Worm (Caenorhabditis elegans) whole organism, young adult: ENCODE data around the gene EEED8.18.

ENCODE experiments used
- B0035.1 ChIP-seq: sonication (generic microtip); optimal IDR thresholded peaks from 2 replicates; lab custom pipeline; 2016; ENCODE audit warnings: missing genetic modification characterization, mild to moderate bottlenecking, missing compliant biosample characterization, missing genotype, missing genetic modification reagents
- C06A6.2 ChIP-seq: fragments of 200-800 bp; sonication (Bioruptor generic); conservative IDR thresholded peaks from 2 replicates; pipeline ENCODE4 v1.3.6; 2022; ENCODE audit warnings: missing genetic modification characterization, missing compliant biosample characterization
- C17E4.6 ChIP-seq: fragments of 200-800 bp; sonication (Bioruptor generic); IDR thresholded peaks from 2 replicates; pipeline ENCODE4 v1.3.6; 2022; ENCODE audit warnings: missing genetic modification reagents, missing genetic modification characterization, missing compliant biosample characterization
- F33H1.4 ChIP-seq: fragments of 200-800 bp; sonication (Bioruptor generic); IDR thresholded peaks from 2 replicates; pipeline ENCODE4 v1.3.6; 2022; ENCODE audit warnings: missing genetic modification reagents, missing genetic modification characterization, missing compliant biosample characterization
- F39B2.1 ChIP-seq: fragments of 200-800 bp; sonication (Bioruptor generic); IDR thresholded peaks from 2 replicates; pipeline ENCODE4 v1.3.6; 2022; ENCODE audit warnings: missing genetic modification reagents, missing genetic modification characterization, missing compliant biosample characterization
- F55B11.4 ChIP-seq: sonication (generic microtip); optimal IDR thresholded peaks from 2 replicates; lab custom pipeline; 2016; ENCODE audit warnings: missing compliant biosample characterization, missing genetic modification characterization, borderline replicate concordance; ENCODE audit not compliant: insufficient read depth
- K11D2.4 ChIP-seq: fragments of 200-800 bp; sonication (Bioruptor generic); IDR thresholded peaks from 2 replicates; pipeline ENCODE4 v1.3.6; 2022; ENCODE audit warnings: missing genetic modification reagents, missing genetic modification characterization, missing compliant biosample characterization
- Y53G8AR.9 ChIP-seq: fragments of 200-800 bp; sonication (Bioruptor generic); conservative IDR thresholded peaks from 2 replicates; pipeline ENCODE4 v1.3.6; 2022; ENCODE audit warnings: missing genetic modification reagents, missing genetic modification characterization, missing compliant biosample characterization
- Y67H2A.10 ChIP-seq: fragments of 200-800 bp; sonication (Bioruptor generic); conservative IDR thresholded peaks from 2 replicates; pipeline ENCODE4 v1.3.6; 2022; ENCODE audit warnings: missing genetic modification reagents, missing genetic modification characterization, missing compliant biosample characterization
- Y95B8A.8 ChIP-seq: fragments of 200-800 bp; sonication (Bioruptor generic); IDR thresholded peaks from 2 replicates; pipeline ENCODE4 v1.3.6; 2022; ENCODE audit warnings: missing genetic modification reagents, missing genetic modification characterization, missing compliant biosample characterization
- ZK185.1 ChIP-seq: sonication (generic microtip); optimal IDR thresholded peaks from 2 replicates; lab custom pipeline; 2016; ENCODE audit warnings: mild to moderate bottlenecking, missing genetic modification characterization, missing compliant biosample characterization; ENCODE audit not compliant: poor library complexity, severe bottlenecking
- attf-5 ChIP-seq: fragments of 200-800 bp; sonication (Bioruptor generic); optimal IDR thresholded peaks from 2 replicates; lab custom pipeline; 2018; ENCODE audit warnings: mild to moderate bottlenecking, missing genetic modification characterization, missing compliant biosample characterization
- bed-1 ChIP-seq: fragments of 200-800 bp; sonication (Bioruptor generic); IDR thresholded peaks from 2 replicates; pipeline ENCODE4 v1.3.6; 2022; ENCODE audit warnings: missing genetic modification reagents, missing genetic modification characterization, missing compliant biosample characterization
- cebp-2 ChIP-seq: fragments of 200-800 bp; sonication (Bioruptor generic); IDR thresholded peaks from 2 replicates; pipeline ENCODE4 v1.3.6; 2022; ENCODE audit warnings: missing genetic modification characterization, missing compliant biosample characterization
- ceh-27 ChIP-seq: fragments of 200-800 bp; sonication (Bioruptor generic); optimal IDR thresholded peaks from 2 replicates; lab custom pipeline; 2018; ENCODE audit warnings: mild to moderate bottlenecking, missing genetic modification characterization, moderate library complexity, missing compliant biosample characterization
- chd-7 ChIP-seq: sonication (generic microtip); optimal IDR thresholded peaks from 2 replicates; lab custom pipeline; 2016; ENCODE audit warnings: mild to moderate bottlenecking, missing genetic modification characterization, moderate library complexity, missing compliant biosample characterization
- die-1 ChIP-seq: sonication (generic microtip); optimal IDR thresholded peaks from 2 replicates; lab custom pipeline; 2016; ENCODE audit warnings: missing genotype, mild to moderate bottlenecking, missing genetic modification characterization, missing compliant biosample characterization
- dox-1 ChIP-seq: fragments of 200-800 bp; sonication (Bioruptor generic); IDR thresholded peaks from 2 replicates; pipeline ENCODE4 v1.3.6; 2022; ENCODE audit warnings: missing genetic modification reagents, missing genetic modification characterization, missing compliant biosample characterization
- dpff-1 ChIP-seq: sonication (generic microtip); optimal IDR thresholded peaks from 2 replicates; lab custom pipeline; 2017; ENCODE audit warnings: mild to moderate bottlenecking, missing genetic modification characterization, missing compliant biosample characterization
- dpl-1 ChIP-seq: fragments of 150-350 bp; optimal IDR thresholded peaks from 2 replicates; lab custom pipeline; 2014; ENCODE audit warnings: missing biosample characterization, missing genetic modification reagents, missing genetic modification characterization
- efl-1 ChIP-seq: fragments of 150-350 bp; optimal IDR thresholded peaks from 2 replicates; lab custom pipeline; 2014; ENCODE audit warnings: missing biosample characterization, missing genetic modification reagents, missing genetic modification characterization
- ekl-4 ChIP-seq: fragments of 200-800 bp; sonication (Bioruptor generic); IDR thresholded peaks from 2 replicates; pipeline ENCODE4 v1.3.6; 2022; ENCODE audit warnings: missing genetic modification reagents, missing genetic modification characterization, missing compliant biosample characterization
- gei-17 ChIP-seq: fragments of 200-800 bp; sonication (Bioruptor generic); optimal IDR thresholded peaks from 2 replicates; lab custom pipeline; 2018; ENCODE audit warnings: mild to moderate bottlenecking, missing genetic modification characterization, missing compliant biosample characterization
- hlh-26 ChIP-seq: fragments of 200-800 bp; sonication (Bioruptor generic); conservative IDR thresholded peaks from 2 replicates; pipeline ENCODE4 v1.3.6; 2022; ENCODE audit warnings: missing genetic modification reagents, missing genetic modification characterization, missing compliant biosample characterization
- lin-35 ChIP-seq, 3 experiments: fragments of 150-350 bp in 2 of 3; sonication (generic microtip) in 1 of 3; optimal IDR thresholded peaks; 2 replicates each; lab custom pipeline; 2014 to 2018; ENCODE audit warnings: missing biosample characterization in 3 of 3, missing genetic modification characterization in 3 of 3, missing genetic modification reagents in 3 of 3
- madf-3 ChIP-seq: fragments of 200-800 bp; sonication (Bioruptor generic); IDR thresholded peaks from 2 replicates; pipeline ENCODE4 v1.3.6; 2022; ENCODE audit warnings: missing genetic modification reagents, missing genetic modification characterization, missing compliant biosample characterization
- nfya-1 ChIP-seq: sonication (generic microtip); optimal IDR thresholded peaks from 2 replicates; lab custom pipeline; 2017; ENCODE audit warnings: antibody characterized with exemption, missing compliant biosample characterization, missing genetic modification characterization, borderline replicate concordance; ENCODE audit not compliant: insufficient read depth
- nfya-2 ChIP-seq: fragments of 200-800 bp; sonication (Bioruptor generic); IDR thresholded peaks from 2 replicates; pipeline ENCODE4 v1.3.6; 2022; ENCODE audit warnings: missing genetic modification reagents, missing genetic modification characterization, missing compliant biosample characterization
- nhr-120 ChIP-seq: fragments of 200-800 bp; sonication (Bioruptor generic); IDR thresholded peaks from 2 replicates; pipeline ENCODE4 v1.3.6; 2022; ENCODE audit warnings: missing genetic modification characterization, missing compliant biosample characterization
- nhr-179 ChIP-seq: sonication (generic microtip); optimal IDR thresholded peaks from 2 replicates; lab custom pipeline; 2016; ENCODE audit warnings: mild to moderate bottlenecking, missing genetic modification characterization, missing compliant biosample characterization
- nhr-80 ChIP-seq: sonication (generic microtip); optimal IDR thresholded peaks from 2 replicates; lab custom pipeline; 2016; ENCODE audit warnings: missing genetic modification characterization, missing compliant biosample characterization
- nhr-90 ChIP-seq: sonication (generic microtip); optimal IDR thresholded peaks from 2 replicates; lab custom pipeline; 2016; ENCODE audit warnings: missing genotype, mild to moderate bottlenecking, missing genetic modification characterization, missing compliant biosample characterization
- pha-4 ChIP-seq: fragments of 150-350 bp; sonication (generic microtip); optimal IDR thresholded peaks from 2 replicates; lab custom pipeline; 2014; ENCODE audit warnings: missing biosample characterization, missing genetic modification reagents, missing genetic modification characterization
- rcor-1 ChIP-seq: fragments of 200-800 bp; sonication (Bioruptor generic); IDR thresholded peaks from 2 replicates; pipeline ENCODE4 v1.3.6; 2022; ENCODE audit warnings: missing genetic modification reagents, missing genetic modification characterization, missing compliant biosample characterization
- rec-8 ChIP-seq, 2 experiments: sonication (generic microtip); optimal IDR thresholded peaks; 2 replicates each; lab custom pipeline; 2016; ENCODE audit warnings: mild to moderate bottlenecking in 2 of 2, missing genetic modification characterization in 2 of 2, missing genetic modification reagents in 2 of 2, missing genotype in 2 of 2, missing biosample characterization in 1 of 2, missing compliant biosample characterization in 1 of 2, moderate library complexity in 1 of 2
- repo-1 ChIP-seq: sonication (generic microtip); optimal IDR thresholded peaks from 2 replicates; lab custom pipeline; 2017; ENCODE audit warnings: mild to moderate bottlenecking, missing genetic modification characterization, missing compliant biosample characterization
- sdz-38 ChIP-seq: sonication (generic microtip); optimal IDR thresholded peaks from 2 replicates; lab custom pipeline; 2016; ENCODE audit warnings: missing genotype, missing genetic modification characterization, missing compliant biosample characterization
- snpc-4 ChIP-seq, 5 experiments: fragments of 150-350 bp in 1 of 5; sonication (generic microtip) in 4 of 5; optimal IDR thresholded peaks; 2 replicates each; lab custom pipeline; 2014 to 2018; ENCODE audit warnings: missing genetic modification characterization in 5 of 5, missing biosample characterization in 3 of 5, antibody characterized with exemption in 2 of 5, mild to moderate bottlenecking in 2 of 5, missing compliant biosample characterization in 2 of 5, missing genotype in 2 of 5, moderate library complexity in 2 of 5, missing genetic modification reagents in 1 of 5
- sptf-2 ChIP-seq: fragments of 200-800 bp; sonication (Bioruptor generic); optimal IDR thresholded peaks from 2 replicates; lab custom pipeline; 2018; ENCODE audit warnings: mild to moderate bottlenecking, missing genetic modification characterization, missing compliant biosample characterization
- tbp1 ChIP-seq: fragments of 200-800 bp; sonication (Bioruptor generic); optimal IDR thresholded peaks from 2 replicates; lab custom pipeline; 2018; ENCODE audit warnings: mild to moderate bottlenecking, missing genetic modification characterization, missing compliant biosample characterization
- tlf-1 ChIP-seq: fragments of 200-800 bp; sonication (Bioruptor generic); optimal IDR thresholded peaks from 2 replicates; lab custom pipeline; 2018; ENCODE audit warnings: mild to moderate bottlenecking, missing genetic modification characterization, missing compliant biosample characterization
- ztf-22 ChIP-seq: fragments of 200-800 bp; sonication (Bioruptor generic); optimal IDR thresholded peaks from 2 replicates; lab custom pipeline; 2018; ENCODE audit warnings: mild to moderate bottlenecking, missing genetic modification characterization, moderate library complexity, missing compliant biosample characterization
- ztf-25 ChIP-seq: fragments of 200-800 bp; sonication (Bioruptor generic); IDR thresholded peaks from 2 replicates; pipeline ENCODE4 v1.3.6; 2022; ENCODE audit warnings: missing genetic modification reagents, missing genetic modification characterization, missing compliant biosample characterization
- ztf-26 ChIP-seq: sonication (generic microtip); optimal IDR thresholded peaks from 2 replicates; lab custom pipeline; 2017; ENCODE audit warnings: missing genetic modification characterization, missing compliant biosample characterization
- ztf-28 ChIP-seq: fragments of 200-800 bp; sonication (Bioruptor generic); IDR thresholded peaks from 2 replicates; pipeline ENCODE4 v1.3.6; 2022; ENCODE audit warnings: missing genetic modification reagents, missing genetic modification characterization, missing compliant biosample characterization
- ztf-3 ChIP-seq: fragments of 200-800 bp; sonication (Bioruptor generic); optimal IDR thresholded peaks from 2 replicates; lab custom pipeline; 2018; ENCODE audit warnings: mild to moderate bottlenecking, missing genetic modification characterization, missing compliant biosample characterization

Gene EEED8.18

DNA sequence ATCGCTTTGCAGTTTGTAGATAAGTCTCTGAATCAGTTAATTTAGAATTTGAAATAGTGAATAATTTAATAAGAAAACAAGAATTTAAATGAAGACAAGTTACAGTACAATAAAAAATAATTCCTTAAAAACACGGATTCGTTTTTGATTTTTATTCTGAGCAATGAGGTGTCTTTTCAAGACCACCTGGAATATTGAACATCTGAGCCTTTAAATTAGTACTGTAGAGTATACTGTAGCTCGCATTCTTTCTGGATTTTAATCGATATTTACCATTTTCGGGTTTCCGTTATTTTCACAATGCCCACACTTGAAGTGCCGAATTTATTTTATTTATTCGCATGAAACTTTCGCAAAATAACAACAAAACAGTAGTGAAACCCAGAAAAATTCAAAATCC, 11.4 kb upstream of the EEED8.18 start, which contains the start of gene F07F6.7 (continued):
- TF ChIP-seq lin-35 (GFP tag; optimal IDR thresholded peaks at IDR 0.05; lab: Kevin White, UChicago) = no peak
- no peak for TF ChIP-seq F55B11.4 (tag; lab: Kevin White, UChicago)
- no peak for TF ChIP-seq nfya-2
- no peak for TF ChIP-seq ekl-4 (GFP tag; lab: Robert Waterston, UW)

DNA sequence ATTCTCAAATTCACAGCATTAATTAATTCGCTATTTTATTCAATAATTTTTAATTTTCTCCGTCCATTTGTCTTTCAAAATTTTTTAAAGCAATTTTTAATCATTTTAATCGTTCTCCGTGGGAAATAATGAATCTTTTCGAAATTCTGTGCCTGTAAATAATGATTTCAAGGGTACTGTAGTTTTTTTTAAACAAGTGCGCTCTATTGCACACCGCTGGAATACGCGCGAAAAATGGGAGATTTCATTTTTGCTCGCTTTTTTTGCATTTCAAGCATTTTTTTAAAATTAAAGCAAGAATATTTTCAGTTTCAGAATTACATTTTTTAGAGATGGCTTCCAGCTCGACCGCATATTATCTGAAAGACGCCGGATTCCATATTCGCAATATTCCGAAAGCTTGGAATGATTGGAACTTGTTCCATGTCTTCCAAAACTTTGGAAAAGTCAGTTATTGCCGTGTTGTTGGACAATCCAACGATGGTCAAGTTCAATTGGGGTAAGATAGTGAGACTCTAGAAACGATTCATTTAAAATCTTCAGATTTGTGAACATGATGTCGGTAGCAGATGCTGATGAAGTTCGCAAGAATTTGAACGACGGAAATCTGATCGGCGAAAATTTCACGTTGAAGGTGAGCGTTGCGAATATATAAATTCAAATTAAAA, 8.7 kb upstream of the EEED8.18 start, which contains the start of gene tofu-6:
Gene tofu-6 (plus strand): TSS at position 302 of the 668 bp plus-strand sequence.
- TF ChIP-seq F39B2.1 = no peak
- no peak for TF ChIP-seq Y53G8AR.9
- no peak for TF ChIP-seq nhr-179 (tag; lab: Kevin White, UChicago)
- no peak for TF ChIP-seq Y67H2A.10 (GFP tag; lab: Robert Waterston, UW)
- TF ChIP-seq ztf-26 (tag; lab: Kevin White, UChicago) = no peak
- no peak for TF ChIP-seq nhr-80 (tag; lab: Kevin White, UChicago)
- TF ChIP-seq dpl-1 (GFP tag; lab: Kevin White, UChicago) = peak; percentile 83
- no peak for TF ChIP-seq pha-4
- TF ChIP-seq sptf-2 (GFP tag; lab: Kevin White, UChicago) = no peak
- no peak for TF ChIP-seq C17E4.6 (GFP tag; lab: Robert Waterston, UW)
- no peak for TF ChIP-seq snpc-4 (GFP tag; optimal IDR thresholded peaks at IDR 0.05; lab: Kevin White, UChicago)
- peak in 1 of 4 experiments; percentile 5 for TF ChIP-seq snpc-4 (tag; optimal IDR thresholded peaks at IDR 0.05; lab: Kevin White, UChicago)
- TF ChIP-seq bed-1 (GFP tag; lab: Robert Waterston, UW) = no peak
- TF ChIP-seq ztf-25 (GFP tag; lab: Robert Waterston, UW) = no peak
- no peak for TF ChIP-seq B0035.1
- peak; percentile 50; the same call in 1 of the 2 replicates for TF ChIP-seq Y95B8A.8
- TF ChIP-seq tlf-1 (GFP tag; lab: Kevin White, UChicago) = peak; percentile 39
- no peak for TF ChIP-seq attf-5
- TF ChIP-seq chd-7 (tag; lab: Kevin White, UChicago) = no peak
- no peak for TF ChIP-seq ceh-27 (GFP tag; lab: Kevin White, UChicago)
- no peak for TF ChIP-seq K11D2.4 (GFP tag; lab: Robert Waterston, UW)
- no peak for TF ChIP-seq ZK185.1 (tag; lab: Kevin White, UChicago)
- TF ChIP-seq ztf-3 (GFP tag; lab: Kevin White, UChicago) = no peak
- no peak for TF ChIP-seq rcor-1 (GFP tag; lab: Robert Waterston, UW)
- TF ChIP-seq gei-17 (GFP tag; lab: Kevin White, UChicago) = no peak
- TF ChIP-seq repo-1 (tag; lab: Kevin White, UChicago) = no peak
- no peak for TF ChIP-seq ztf-22 (GFP tag; lab: Kevin White, UChicago)
- TF ChIP-seq nhr-90 (tag; lab: Kevin White, UChicago) = no peak
- TF ChIP-seq efl-1 (GFP tag; lab: Kevin White, UChicago) = peak; percentile 95
- TF ChIP-seq tbp1 (GFP tag; lab: Kevin White, UChicago) = no peak
- TF ChIP-seq F33H1.4 (GFP tag; lab: Robert Waterston, UW) = peak; percentile 78
- TF ChIP-seq dpff-1 = no peak
- no peak for TF ChIP-seq hlh-26 (GFP tag; lab: Robert Waterston, UW)
- TF ChIP-seq nhr-120 (GFP tag; lab: Robert Waterston, UW) = no peak
- no peak for TF ChIP-seq C06A6.2 (GFP tag; lab: Robert Waterston, UW)
- TF ChIP-seq ztf-28 (GFP tag; lab: Robert Waterston, UW) = no peak
- peak; percentile 63 for TF ChIP-seq dox-1
- no peak for TF ChIP-seq madf-3 (GFP tag; lab: Robert Waterston, UW)
- TF ChIP-seq cebp-2 (GFP tag; lab: Robert Waterston, UW) = no peak
- no peak for TF ChIP-seq nfya-1 (tag; lab: Kevin White, UChicago)
- no peak for TF ChIP-seq die-1 (tag; lab: Kevin White, UChicago)
- TF ChIP-seq rec-8 (tag; optimal IDR thresholded peaks at IDR 0.05; lab: Kevin White, UChicago) = no peak
- TF ChIP-seq sdz-38 (tag; lab: Kevin White, UChicago) = no peak
